Fruit fly (Drosophila melanogaster): Measurements from ENCODE around the gene CG43321.

DNA sequence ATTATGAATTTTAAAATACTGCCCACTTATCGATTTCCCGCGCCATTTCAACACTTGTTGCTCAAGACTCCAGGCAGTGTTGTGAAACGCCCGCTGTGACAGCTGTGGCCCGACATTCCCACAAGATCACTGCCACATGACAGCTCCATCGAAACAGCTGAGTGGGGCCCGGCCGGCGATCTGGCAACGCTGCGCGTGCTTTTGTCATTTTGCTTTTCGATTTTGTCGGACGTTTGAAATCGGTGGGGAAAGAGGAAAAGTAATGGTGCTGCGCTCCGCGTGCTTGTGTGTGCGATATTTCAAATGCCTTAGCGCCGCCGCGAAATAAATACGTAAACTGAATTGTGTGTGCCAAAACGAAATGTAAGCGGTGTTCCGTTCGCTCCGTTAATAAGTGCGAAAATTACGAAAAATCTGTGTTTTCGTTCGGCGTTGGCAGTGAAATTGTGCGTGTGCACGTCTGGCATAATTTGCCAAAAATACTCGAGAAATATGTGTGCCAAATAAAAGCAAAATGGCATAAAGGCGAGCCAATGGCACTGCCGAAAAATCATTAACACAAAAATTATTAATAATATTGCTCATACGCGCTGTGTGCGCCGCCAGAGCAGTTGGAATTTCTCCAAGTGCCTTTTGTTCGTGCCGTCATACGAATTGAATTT lies 30.2 kb downstream of the CG43321 start:
- TF ChIP-seq CTCF (optimal IDR thresholded peaks at IDR 0.05) = no peak
- no peak for TF ChIP-seq CG8478 (optimal IDR thresholded peaks at IDR 0.05)

All from S2 (cell line).